Worm (Caenorhabditis elegans) whole organism, early embryonic: Measurements from ENCODE around the gene mdt-28.

ENCODE experiments used
- B0310.2 ChIP-seq: sonication (generic microtip); optimal IDR thresholded peaks from 2 replicates; lab custom pipeline; 2016; ENCODE audit warnings: mild to moderate bottlenecking, missing genetic modification characterization, missing compliant biosample characterization
- F13C5.2 ChIP-seq: sonication (generic microtip); optimal IDR thresholded peaks from 2 replicates; lab custom pipeline; 2017; ENCODE audit warnings: mild to moderate bottlenecking, missing genetic modification characterization, inconsistent platforms, missing compliant biosample characterization
- ama-1 ChIP-seq: fragments of 150-350 bp; optimal IDR thresholded peaks from 2 replicates; lab custom pipeline; 2014
- ceh-13 ChIP-seq: fragments of 200-800 bp; sonication (Bioruptor generic); optimal IDR thresholded peaks from 2 replicates; lab custom pipeline; 2018; ENCODE audit warnings: mild to moderate bottlenecking, missing genetic modification characterization, missing compliant biosample characterization
- ets-7 ChIP-seq: sonication (generic microtip); optimal IDR thresholded peaks from 2 replicates; lab custom pipeline; 2016; ENCODE audit warnings: missing genotype, missing genetic modification characterization, missing compliant biosample characterization
- flt-1 ChIP-seq: fragments of 200-800 bp; sonication (Bioruptor generic); IDR thresholded peaks from 2 replicates; pipeline ENCODE4 v1.3.6; 2022; ENCODE audit warnings: missing genetic modification characterization, missing compliant biosample characterization
- hmbx-1 ChIP-seq: sonication (generic microtip); optimal IDR thresholded peaks from 2 replicates; lab custom pipeline; 2016; ENCODE audit warnings: mild to moderate bottlenecking, missing genetic modification characterization, missing compliant biosample characterization
- hmg-4 ChIP-seq: fragments of 200-800 bp; sonication (Bioruptor generic); optimal IDR thresholded peaks from 2 replicates; lab custom pipeline; 2018; ENCODE audit warnings: mild to moderate bottlenecking, missing genetic modification characterization, missing compliant biosample characterization
- pes-1 ChIP-seq: fragments of 200-800 bp; sonication (Bioruptor generic); IDR thresholded peaks from 2 replicates; pipeline ENCODE4 v1.3.6; 2022; ENCODE audit warnings: missing genetic modification reagents, missing genetic modification characterization, missing compliant biosample characterization
- scrt-1 ChIP-seq: fragments of 200-800 bp; sonication (Bioruptor generic); IDR thresholded peaks from 2 replicates; pipeline ENCODE4 v1.3.6; 2022; ENCODE audit warnings: missing genetic modification characterization, missing compliant biosample characterization
- sea-1 ChIP-seq: fragments of 200-800 bp; sonication (Bioruptor generic); conservative IDR thresholded peaks from 2 replicates; pipeline ENCODE4 v1.3.6; 2022; ENCODE audit warnings: missing genetic modification characterization, missing compliant biosample characterization

DNA sequence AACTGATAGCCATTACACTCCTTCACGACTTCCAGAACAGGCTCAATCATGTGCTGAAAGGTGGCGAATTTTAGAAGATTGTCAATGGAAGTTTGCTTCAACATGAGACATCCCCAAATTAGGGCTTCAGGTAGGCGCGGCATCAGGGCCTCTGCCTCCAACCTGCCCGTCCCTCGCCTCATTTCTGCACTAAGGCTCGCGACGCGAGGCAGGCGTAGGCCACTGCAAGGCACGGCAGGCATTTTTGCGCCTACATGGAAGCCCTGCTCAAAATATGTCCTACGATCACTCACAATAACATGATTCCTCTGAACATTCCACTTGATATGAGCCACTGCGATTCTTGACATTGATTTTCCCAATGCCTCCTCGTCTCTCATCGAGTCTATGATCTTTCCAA, 32.0 kb downstream of the mdt-28 start:
- TF ChIP-seq ama-1 (lab: Kevin White, UChicago) (no peak), hmbx-1 (tag; lab: Kevin White, UChicago) (no peak), B0310.2 (no peak), ceh-13 (GFP tag; lab: Kevin White, UChicago) (no peak), F13C5.2 (tag; lab: Kevin White, UChicago) (no peak), ets-7 (no peak), scrt-1 (no peak), pes-1 (no peak), flt-1 (GFP tag; lab: Robert Waterston, UW) (no peak), sea-1 (no peak), hmg-4 (GFP tag; lab: Kevin White, UChicago) (no peak)
